Fruit fly (Drosophila melanogaster): ENCODE data around the gene CG34307.

- TF ChIP-seq svp (GFP tag) = no peak
- no peak for TF ChIP-seq esn (GFP tag; optimal IDR thresholded peaks at IDR 0.05)
- no peak for TF ChIP-seq Gug (GFP tag; IDR thresholded peaks at IDR 0.05)
- no peak for TF ChIP-seq Sox102F (GFP tag; optimal IDR thresholded peaks at IDR 0.05)
- TF ChIP-seq ss (GFP tag; optimal IDR thresholded peaks at IDR 0.05) = no peak
- no peak for TF ChIP-seq Blimp-1 (GFP tag; optimal IDR thresholded peaks at IDR 0.05)
- no peak for TF ChIP-seq lz (GFP tag; optimal IDR thresholded peaks at IDR 0.05)
- TF ChIP-seq Sox15 (GFP tag; optimal IDR thresholded peaks at IDR 0.05) = no peak
- TF ChIP-seq CG16779 (tag; optimal IDR thresholded peaks at IDR 0.05) = no peak
- TF ChIP-seq CG15336 (GFP tag; IDR thresholded peaks at IDR 0.05) = peak; percentile 59
Observed at dm6 chr3R:11851939-11852338, 45.4 kb upstream of the CG34307 start.

Data from whole organism, prepupa.